Worm (Caenorhabditis elegans): ENCODE measurements around the gene lys-10.

The lys-10 gene

DNA sequence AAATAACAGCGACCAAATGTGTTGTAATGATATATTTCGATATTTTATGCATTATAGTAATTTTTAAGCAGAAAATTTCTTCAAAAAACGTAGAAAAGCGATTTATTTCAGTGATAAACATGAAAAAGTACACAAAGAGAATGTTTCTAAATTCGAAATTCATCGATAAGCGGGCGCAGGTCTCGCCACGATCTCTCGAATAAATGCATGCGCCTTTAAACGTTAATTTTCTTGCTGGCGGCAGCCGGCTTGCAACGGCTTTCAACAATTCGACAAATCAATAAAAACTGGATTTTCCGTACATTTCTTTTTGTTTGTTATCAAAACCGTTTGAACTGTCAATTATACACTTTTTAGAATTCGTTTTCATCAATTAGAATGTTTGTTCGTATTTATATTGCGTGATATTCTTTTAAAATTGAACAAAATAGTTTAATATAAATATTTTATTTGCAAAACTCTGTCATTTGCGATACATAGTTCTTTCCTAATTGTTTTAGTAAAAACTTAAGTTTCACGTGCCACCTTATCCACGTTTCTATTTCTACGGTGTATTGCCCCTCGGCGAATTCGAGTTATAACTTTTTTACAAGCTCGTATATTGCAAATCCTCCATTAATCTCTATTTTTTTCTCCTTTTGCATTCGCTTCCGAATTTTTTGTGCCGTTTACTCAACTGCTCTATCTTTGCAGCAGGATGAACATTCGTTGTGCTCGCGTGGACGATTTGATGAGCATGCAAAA lies 42.9 kb upstream of the lys-10 start, which contains the start of gene daf-31 (continued):
- TF ChIP-seq zip-4 (GFP tag; optimal IDR thresholded peaks at IDR 0.05) (no peak), lin-35 (GFP tag; optimal IDR thresholded peaks at IDR 0.05) (peak; percentile 71 to 83), nhr-12 (tag; optimal IDR thresholded peaks at IDR 0.05) (no peak), elt-3 (tag; optimal IDR thresholded peaks at IDR 0.05) (peak in 1 of 6 experiments; percentile 57), C04F5.9 (tag; optimal IDR thresholded peaks at IDR 0.05) (no peak), jun-1 (tag; optimal IDR thresholded peaks at IDR 0.05) (peak; percentile 5), C16A3.4 (tag; optimal IDR thresholded peaks at IDR 0.05) (peak; percentile 60), isw-1 (GFP tag; IDR thresholded peaks at IDR 0.05) (peak; percentile 50), nhr-71 (tag; optimal IDR thresholded peaks at IDR 0.05) (peak; percentile 53), rnt-1 (tag; optimal IDR thresholded peaks at IDR 0.05) (peak; percentile 39), swsn-7 (tag; optimal IDR thresholded peaks at IDR 0.05) (peak; percentile 50), pag-3 (tag; optimal IDR thresholded peaks at IDR 0.05; ENCODE audit: borderline replicate concordance, insufficient read depth) (no peak), ama-1 (optimal IDR thresholded peaks at IDR 0.05) (no peak), egl-13 (tag; optimal IDR thresholded peaks at IDR 0.05) (no peak)

DNA sequence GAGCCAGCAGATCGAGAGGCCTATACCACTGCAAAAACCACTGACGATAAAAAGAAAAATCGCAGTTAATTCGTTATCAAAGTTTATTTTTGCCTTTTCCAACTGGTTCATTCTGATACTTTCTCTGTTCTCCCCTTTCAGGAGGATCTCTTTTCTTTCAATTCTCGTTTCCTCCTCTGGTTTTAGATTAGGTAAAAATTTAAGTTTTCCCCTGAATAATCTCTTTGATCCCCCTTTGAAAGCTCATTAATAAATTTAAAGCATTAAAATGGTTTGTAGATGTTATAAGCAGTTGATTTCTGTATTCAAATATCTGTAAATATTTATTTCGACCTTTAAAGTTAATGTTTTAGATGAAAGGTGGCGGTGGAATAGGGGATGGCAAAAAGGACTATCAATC lies 41.4 kb upstream of the lys-10 start, which contains the start of gene K07H8.2:
Gene K07H8.2 (plus strand): TSS at position 301 of the 400 bp plus-strand sequence.
- no peak for TF ChIP-seq lin-13 (GFP tag; optimal IDR thresholded peaks at IDR 0.05)
- no peak for TF ChIP-seq unc-62 (GFP tag; optimal IDR thresholded peaks at IDR 0.05)
- no peak for TF ChIP-seq aha-1 (tag; optimal IDR thresholded peaks at IDR 0.05)
- no peak for TF ChIP-seq pqm-1 (tag; optimal IDR thresholded peaks at IDR 0.05)
- no peak for TF ChIP-seq C16A3.4 (tag; optimal IDR thresholded peaks at IDR 0.05)
- TF ChIP-seq Y116A8C.19 (tag; optimal IDR thresholded peaks at IDR 0.05; ENCODE audit: borderline replicate concordance): no peak
- TF ChIP-seq alr-1 (tag; optimal IDR thresholded peaks at IDR 0.05; ENCODE audit: borderline replicate concordance): no peak
- no peak for TF ChIP-seq sptf-1 (tag; optimal IDR thresholded peaks at IDR 0.05)
- TF ChIP-seq mef-2 (tag; optimal IDR thresholded peaks at IDR 0.05): no peak
- TF ChIP-seq nhr-47 (tag; optimal IDR thresholded peaks at IDR 0.05): no peak
- no peak for TF ChIP-seq sup-37 (GFP tag; optimal IDR thresholded peaks at IDR 0.05)
- TF ChIP-seq unc-30 (tag; optimal IDR thresholded peaks at IDR 0.05): no peak
- TF ChIP-seq nhr-28 (tag; optimal IDR thresholded peaks at IDR 0.05): no peak
- TF ChIP-seq C34B4.2 (tag; optimal IDR thresholded peaks at IDR 0.05): no peak
- no peak for TF ChIP-seq lin-15B (tag; optimal IDR thresholded peaks at IDR 0.05)
- TF ChIP-seq vab-15 (tag; optimal IDR thresholded peaks at IDR 0.05): no peak
- no peak for TF ChIP-seq lin-35 (GFP tag; optimal IDR thresholded peaks at IDR 0.05)

DNA sequence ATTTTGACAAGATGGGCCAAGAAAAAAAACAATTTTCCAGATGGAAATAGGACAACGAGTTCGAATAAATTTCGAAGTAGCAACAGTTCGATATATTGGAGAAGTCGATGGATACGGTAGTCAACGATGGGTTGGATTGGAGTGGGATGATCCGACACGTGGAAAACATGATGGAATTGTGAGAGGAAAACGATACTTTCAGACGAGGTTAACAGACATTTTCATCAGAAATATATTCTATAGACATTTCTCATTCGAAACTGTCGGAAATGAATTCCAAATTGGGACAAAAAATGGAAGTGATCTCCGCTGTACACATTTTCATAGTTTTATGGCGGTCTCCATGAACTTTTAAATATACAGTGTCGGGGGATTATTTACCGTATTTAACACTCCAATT lies 38.0 kb upstream of the lys-10 start, which contains the start of gene tbce-1:
Gene tbce-1 (plus strand): TSS at position 41 of the 400 bp plus-strand sequence.
- TF ChIP-seq ama-1 (optimal IDR thresholded peaks at IDR 0.05) (no peak), efl-1 (optimal IDR thresholded peaks at IDR 0.05) (no peak), efl-1 (GFP tag; optimal IDR thresholded peaks at IDR 0.05 in 1 of 2) (peak in 1 of 2 experiments; percentile 92)

DNA sequence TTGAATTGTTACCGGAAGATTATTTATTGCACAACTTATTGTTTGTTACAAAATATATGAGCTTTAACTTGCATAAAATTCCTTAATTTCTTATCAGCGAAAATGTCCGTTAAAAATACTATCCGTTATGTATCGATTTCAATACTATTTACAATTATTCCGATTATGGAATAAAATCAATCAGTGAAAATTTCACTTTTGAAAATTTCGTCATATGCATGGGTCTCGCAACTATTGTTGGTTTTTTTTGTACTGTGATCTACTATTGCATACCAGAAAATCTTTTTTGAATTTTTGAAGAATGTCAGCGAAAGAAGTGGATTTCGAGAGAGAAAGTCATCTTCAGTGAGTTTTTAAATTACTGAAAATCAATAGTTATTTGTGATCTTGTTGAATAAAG lies 35.4 kb upstream of the lys-10 start, which contains the start of gene nprl-3:
Gene nprl-3 (plus strand): TSS at position 301 of the 400 bp plus-strand sequence.
- TF ChIP-seq dpl-1 (GFP tag; optimal IDR thresholded peaks at IDR 0.05) (no peak), hlh-17 (GFP tag; optimal IDR thresholded peaks at IDR 0.05; ENCODE audit: borderline replicate concordance) (no peak), jun-1 (tag; optimal IDR thresholded peaks at IDR 0.05) (no peak), tlp-1 (tag; optimal IDR thresholded peaks at IDR 0.05) (no peak), swsn-7 (tag; optimal IDR thresholded peaks at IDR 0.05) (no peak)

DNA sequence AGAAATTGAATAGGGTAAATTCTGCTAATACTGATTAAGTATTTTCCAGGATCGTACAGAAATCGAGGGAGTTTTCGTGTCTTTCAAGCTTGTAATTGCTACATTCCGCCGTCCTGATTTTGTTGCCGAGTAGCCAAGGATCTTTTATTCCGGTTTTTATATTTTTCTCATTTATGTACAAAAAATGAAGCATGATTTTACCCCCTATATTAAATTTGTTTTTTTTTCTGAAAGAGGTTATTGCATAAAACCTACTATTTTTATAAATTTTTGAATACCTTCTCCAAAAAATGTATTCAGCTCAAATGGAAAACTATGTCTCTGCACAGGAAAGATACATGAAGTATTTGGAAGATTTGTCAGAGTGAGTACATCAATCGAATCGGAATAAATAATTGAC lies 33.0 kb upstream of the lys-10 start, which contains the start of gene F35H10.6:
Gene F35H10.6 (plus strand): TSS at position 301 of the 400 bp plus-strand sequence.
- TF ChIP-seq ceh-90 (tag; optimal IDR thresholded peaks at IDR 0.05): no peak
- no peak for TF ChIP-seq lin-15B (tag; optimal IDR thresholded peaks at IDR 0.05)
- TF ChIP-seq grh-1 (GFP tag; IDR thresholded peaks at IDR 0.05): no peak
- no peak for TF ChIP-seq mdl-1 (tag; optimal IDR thresholded peaks at IDR 0.05)
- no peak for TF ChIP-seq ztf-4 (tag; optimal IDR thresholded peaks at IDR 0.05)
- no peak for TF ChIP-seq tbx-2 (tag; optimal IDR thresholded peaks at IDR 0.05)
- no peak for TF ChIP-seq efl-1 (optimal IDR thresholded peaks at IDR 0.05)
- TF ChIP-seq efl-1 (GFP tag; optimal IDR thresholded peaks at IDR 0.05 in 1 of 2): no peak
- no peak for TF ChIP-seq nhr-71 (tag; optimal IDR thresholded peaks at IDR 0.05)
- TF ChIP-seq ceh-63 (GFP tag; optimal IDR thresholded peaks at IDR 0.05): no peak
- TF ChIP-seq nhr-237 (tag; optimal IDR thresholded peaks at IDR 0.05): no peak
- TF ChIP-seq unc-30 (tag; optimal IDR thresholded peaks at IDR 0.05): no peak
- no peak for TF ChIP-seq snu-23 (GFP tag; optimal IDR thresholded peaks at IDR 0.05)
- no peak for TF ChIP-seq sox-4 (tag; optimal IDR thresholded peaks at IDR 0.05)
- TF ChIP-seq ama-1 (optimal IDR thresholded peaks at IDR 0.05): no peak
- TF ChIP-seq fkh-8 (tag; optimal IDR thresholded peaks at IDR 0.05): no peak
